Worm (Caenorhabditis elegans) whole organism, L4 larva: ENCODE measurements around the gene H17B01.5.

Source experiments
- F10B5.3 ChIP-seq: sonication (generic microtip); optimal IDR thresholded peaks from 2 replicates; lab custom pipeline; 2016; ENCODE audit warnings: mild to moderate bottlenecking, missing genetic modification characterization, missing compliant biosample characterization
- F49E8.2 ChIP-seq: sonication (generic microtip); optimal IDR thresholded peaks from 2 replicates; lab custom pipeline; 2016; ENCODE audit warnings: missing compliant biosample characterization, mild to moderate bottlenecking, missing genetic modification characterization, borderline replicate concordance
- T20F7.1 ChIP-seq: fragments of 200-800 bp; sonication (Bioruptor generic); optimal IDR thresholded peaks from 2 replicates; lab custom pipeline; 2018; ENCODE audit warnings: mild to moderate bottlenecking, missing genetic modification characterization, missing compliant biosample characterization
- Y48G9A.11 ChIP-seq: fragments of 200-800 bp; sonication (Bioruptor generic); IDR thresholded peaks from 2 replicates; pipeline ENCODE4 v1.3.6; 2022; ENCODE audit warnings: missing genetic modification reagents, missing genetic modification characterization, missing compliant biosample characterization
- Y5F2A.4 ChIP-seq: fragments of 200-800 bp; sonication (Bioruptor generic); optimal IDR thresholded peaks from 2 replicates; lab custom pipeline; 2018; ENCODE audit warnings: mild to moderate bottlenecking, missing genetic modification characterization, missing compliant biosample characterization
- ZK546.5 ChIP-seq, 2 experiments: sonication (generic microtip); optimal IDR thresholded peaks; 2 replicates each; lab custom pipeline; 2017; ENCODE audit warnings: missing biosample characterization in 2 of 2, missing genetic modification characterization in 2 of 2
- aha-1 ChIP-seq: fragments of 150-350 bp; peaks from one replicate; lab custom pipeline; 2014; ENCODE audit warnings: missing biosample characterization, missing genetic modification characterization
- arid-1 ChIP-seq: fragments of 200-800 bp; sonication (Bioruptor generic); conservative IDR thresholded peaks from 2 replicates; pipeline ENCODE4 v1.3.6; 2022; ENCODE audit warnings: missing genetic modification reagents, missing genetic modification characterization, missing compliant biosample characterization
- ceh-62 ChIP-seq: sonication (generic microtip); optimal IDR thresholded peaks from 2 replicates; lab custom pipeline; 2017; ENCODE audit warnings: missing biosample characterization, missing genetic modification characterization
- ces-1 ChIP-seq: fragments of 150-350 bp; sonication (generic microtip); optimal IDR thresholded peaks from 4 replicates; lab custom pipeline; 2014; ENCODE audit warnings: missing biosample characterization, missing genetic modification reagents, missing genetic modification characterization
- cey-2 ChIP-seq: sonication (generic microtip); optimal IDR thresholded peaks from 3 replicates; lab custom pipeline; 2017; ENCODE audit warnings: missing genetic modification characterization, mild to moderate bottlenecking, missing compliant biosample characterization, antibody characterized with exemption, borderline replicate concordance; ENCODE audit not compliant: insufficient read depth
- dmd-6 ChIP-seq: fragments of 200-800 bp; sonication (Bioruptor generic); IDR thresholded peaks from 2 replicates; pipeline ENCODE4 v1.3.6; 2022; ENCODE audit warnings: missing genetic modification reagents, missing genetic modification characterization, missing compliant biosample characterization
- dmd-9 ChIP-seq: fragments of 200-800 bp; sonication (Bioruptor generic); IDR thresholded peaks from 2 replicates; pipeline ENCODE4 v1.3.6; 2022; ENCODE audit warnings: missing genetic modification reagents, missing genetic modification characterization, missing compliant biosample characterization
- duxl-1 ChIP-seq: sonication (generic microtip); optimal IDR thresholded peaks from 2 replicates; lab custom pipeline; 2016; ENCODE audit warnings: mild to moderate bottlenecking, missing genetic modification characterization, moderate library complexity, missing compliant biosample characterization; ENCODE audit not compliant: poor library complexity
- dve-1 ChIP-seq: sonication (generic microtip); optimal IDR thresholded peaks from 2 replicates; lab custom pipeline; 2017; ENCODE audit warnings: antibody characterized with exemption, mild to moderate bottlenecking, missing genetic modification characterization, missing compliant biosample characterization; ENCODE audit not compliant: insufficient read depth
- egl-27 ChIP-seq: sonication (generic microtip); optimal IDR thresholded peaks from 3 replicates; lab custom pipeline; 2017; ENCODE audit warnings: missing biosample characterization, missing genetic modification reagents, missing genetic modification characterization
- hif-1 ChIP-seq, 2 experiments: sonication (generic microtip); optimal IDR thresholded peaks; 2 replicates each; lab custom pipeline; 2016 to 2017; ENCODE audit warnings: missing compliant biosample characterization in 2 of 2, missing genetic modification characterization in 2 of 2, missing genetic modification reagents in 2 of 2, missing genotype in 2 of 2, mild to moderate bottlenecking in 1 of 2
- hlh-30 ChIP-seq: sonication (generic microtip); optimal IDR thresholded peaks from 2 replicates; lab custom pipeline; 2017; ENCODE audit warnings: antibody characterized with exemption, mild to moderate bottlenecking, missing genetic modification characterization, missing compliant biosample characterization; ENCODE audit not compliant: insufficient read depth
- lin-1 ChIP-seq: fragments of 200-800 bp; sonication (Bioruptor generic); IDR thresholded peaks from 2 replicates; pipeline ENCODE4 v1.3.6; 2022; ENCODE audit warnings: missing genetic modification reagents, missing genetic modification characterization, missing compliant biosample characterization
- lin-39 ChIP-seq: fragments of 150-350 bp; optimal IDR thresholded peaks from 2 replicates; lab custom pipeline; 2014; ENCODE audit warnings: missing biosample characterization, missing genetic modification reagents, missing genetic modification characterization
- lir-3 ChIP-seq: sonication (generic microtip); optimal IDR thresholded peaks from 2 replicates; lab custom pipeline; 2016; ENCODE audit warnings: mild to moderate bottlenecking, missing genetic modification characterization, missing compliant biosample characterization
- mes-2 ChIP-seq: sonication (generic microtip); optimal IDR thresholded peaks from 2 replicates; lab custom pipeline; 2016; ENCODE audit warnings: missing genotype, mild to moderate bottlenecking, missing genetic modification characterization, missing compliant biosample characterization; ENCODE audit not compliant: poor library complexity, severe bottlenecking
- nhr-25 ChIP-seq: sonication (generic microtip); optimal IDR thresholded peaks from 2 replicates; lab custom pipeline; 2017; ENCODE audit warnings: missing genetic modification characterization, mild to moderate bottlenecking, missing compliant biosample characterization, antibody characterized with exemption, moderate library complexity, borderline replicate concordance; ENCODE audit not compliant: insufficient read depth
- nhr-77 ChIP-seq: fragments of 150-350 bp; optimal IDR thresholded peaks from 2 replicates; lab custom pipeline; 2014; ENCODE audit warnings: missing biosample characterization, missing genetic modification characterization
- pha-4 ChIP-seq, 2 experiments: fragments of 150-350 bp in 1 of 2; fragments of 200-800 bp in 1 of 2; sonication (Bioruptor generic) in 1 of 2; IDR thresholded peaks in 1 of 2; optimal IDR thresholded peaks in 1 of 2; 2 replicates each; pipeline versions ENCODE4 v1.3.6 to Lab custom; 2014 to 2022; ENCODE audit warnings: missing genetic modification characterization in 2 of 2, missing genetic modification reagents in 2 of 2, missing biosample characterization in 1 of 2, missing compliant biosample characterization in 1 of 2
- set-16 ChIP-seq: fragments of 200-800 bp; sonication (Bioruptor generic); IDR thresholded peaks from 2 replicates; pipeline ENCODE4 v1.3.6; 2022; ENCODE audit warnings: missing genetic modification reagents, missing genetic modification characterization, missing compliant biosample characterization
- snpc-1.2 ChIP-seq: fragments of 200-800 bp; sonication (Bioruptor generic); IDR thresholded peaks from 2 replicates; pipeline ENCODE4 v1.3.6; 2022; ENCODE audit warnings: missing genetic modification reagents, missing genetic modification characterization, missing compliant biosample characterization
- spr-3 ChIP-seq: fragments of 200-800 bp; sonication (Bioruptor generic); optimal IDR thresholded peaks from 2 replicates; lab custom pipeline; 2018; ENCODE audit warnings: mild to moderate bottlenecking, missing genetic modification characterization, missing compliant biosample characterization
- unc-39 ChIP-seq: sonication (generic microtip); optimal IDR thresholded peaks from 2 replicates; lab custom pipeline; 2017; ENCODE audit warnings: missing biosample characterization, missing genetic modification characterization
- unc-62 ChIP-seq, 3 experiments: fragments of 150-350 bp in 1 of 3; sonication (generic microtip); optimal IDR thresholded peaks in 2 of 3; peaks in 1 of 3; 1 replicate in 1 of 3; 2 replicates in 2 of 3; lab custom pipeline; 2014 to 2017; ENCODE audit warnings: missing biosample characterization in 3 of 3, missing genetic modification characterization in 3 of 3, missing genetic modification reagents in 3 of 3, missing genotype in 1 of 3
- zip-2 ChIP-seq: fragments of 150-350 bp; optimal IDR thresholded peaks from 2 replicates; lab custom pipeline; 2014; ENCODE audit warnings: missing biosample characterization, missing genetic modification characterization

Gene H17B01.5

ce11 chrII:1500286-1500840, 27.0 kb upstream of the H17B01.5 start, which contains the start of gene emc-1:
emc-1 (minus strand) TSS chrII:1500330.
- TF ChIP-seq hif-1 (tag; optimal IDR thresholded peaks at IDR 0.05; lab: Kevin White, UChicago), result peak in 1 of 2 experiments; percentile 68
- no peak for TF ChIP-seq nhr-25 (tag; lab: Kevin White, UChicago)
- peak; percentile 59 for TF ChIP-seq mes-2 (tag; lab: Kevin White, UChicago)

DNA sequence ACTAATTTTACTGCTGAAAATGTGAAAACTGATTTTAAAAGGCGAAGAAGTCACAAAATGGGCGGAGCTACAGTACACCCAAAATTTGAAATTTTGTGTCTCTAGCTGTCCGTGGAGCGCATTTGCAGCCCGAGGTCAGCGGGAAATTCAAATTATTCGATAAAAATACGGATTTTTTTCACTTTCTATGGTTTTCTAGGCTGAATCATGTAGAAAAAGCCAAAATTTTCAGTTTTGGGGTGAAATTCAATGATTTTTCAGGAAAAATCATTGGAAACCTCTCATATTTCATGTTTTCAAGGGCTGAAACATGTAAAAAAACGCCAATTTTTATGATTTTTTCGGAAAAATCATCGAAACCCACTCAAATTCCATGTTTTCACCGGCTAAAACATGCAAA, 17.4 kb upstream of the H17B01.5 start:
- TF ChIP-seq nhr-77 (tag; lab: Kevin White, UChicago), result no peak
- no peak for TF ChIP-seq T20F7.1 (GFP tag; lab: Kevin White, UChicago)
- no peak for TF ChIP-seq Y48G9A.11 (GFP tag; lab: Robert Waterston, UW)
- peak; percentile 90 for TF ChIP-seq aha-1
- TF ChIP-seq, all 104 proteins: peak for 1

- TF ChIP-seq cey-2 (no peak), pha-4 (GFP tag; IDR thresholded peaks at IDR 0.05; lab: Robert Waterston, UW) (no peak), pha-4 (tag; optimal IDR thresholded peaks at IDR 0.05; lab: Kevin White, UChicago) (no peak), duxl-1 (no peak), lin-39 (tag; lab: Kevin White, UChicago) (no peak), lin-1 (GFP tag; lab: Robert Waterston, UW) (no peak), ces-1 (GFP tag; lab: Kevin White, UChicago) (no peak), mes-2 (tag; lab: Kevin White, UChicago) (no peak)
Observed at ce11 chrII:1482419-1482818, 9.0 kb upstream of the H17B01.5 start.

DNA sequence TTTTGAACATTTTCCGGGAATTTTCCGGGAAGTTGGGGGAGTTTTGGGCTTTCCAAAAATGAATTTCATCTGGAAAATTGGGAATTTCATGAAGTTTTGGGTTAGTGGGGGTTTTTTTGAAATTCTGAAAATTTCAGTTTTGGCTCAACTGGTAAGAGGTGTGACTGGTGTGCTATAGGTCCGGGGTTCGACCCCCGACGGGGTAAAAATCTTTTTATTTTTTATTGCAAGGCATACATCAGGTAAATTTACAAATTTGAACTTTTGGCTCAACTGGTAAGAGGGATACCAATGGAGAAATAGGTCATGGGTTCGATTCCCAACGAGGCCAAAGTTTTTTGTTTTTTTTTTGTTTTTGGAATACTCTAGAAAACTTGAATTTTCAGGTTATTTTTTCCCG, 8.3 kb upstream of the H17B01.5 start:
- TF ChIP-seq pha-4 (GFP tag; IDR thresholded peaks at IDR 0.05; lab: Robert Waterston, UW), result no peak
- TF ChIP-seq pha-4 (tag; optimal IDR thresholded peaks at IDR 0.05; lab: Kevin White, UChicago), result no peak
- TF ChIP-seq ZK546.5 (tag; optimal IDR thresholded peaks at IDR 0.05; lab: Kevin White, UChicago), result no peak
- TF ChIP-seq ceh-62 (tag; lab: Kevin White, UChicago), result no peak
- no peak for TF ChIP-seq hlh-30
- no peak for TF ChIP-seq unc-39 (tag; lab: Kevin White, UChicago)

- TF ChIP-seq F10B5.3 (tag; lab: Kevin White, UChicago) (no peak), spr-3 (GFP tag; lab: Kevin White, UChicago) (no peak), hlh-30 (no peak), egl-27 (tag; lab: Kevin White, UChicago) (no peak), dmd-6 (no peak), set-16 (GFP tag; lab: Robert Waterston, UW) (no peak), Y5F2A.4 (no peak), pha-4 (GFP tag; IDR thresholded peaks at IDR 0.05; lab: Robert Waterston, UW) (no peak), pha-4 (tag; optimal IDR thresholded peaks at IDR 0.05; lab: Kevin White, UChicago) (no peak), dmd-9 (no peak), zip-2 (no peak), lir-3 (tag; lab: Kevin White, UChicago) (no peak), arid-1 (GFP tag; lab: Robert Waterston, UW) (no peak), dve-1 (tag; lab: Kevin White, UChicago) (no peak)
Observed at ce11 chrII:1478522-1478921, 5.1 kb upstream of the H17B01.5 start.

DNA sequence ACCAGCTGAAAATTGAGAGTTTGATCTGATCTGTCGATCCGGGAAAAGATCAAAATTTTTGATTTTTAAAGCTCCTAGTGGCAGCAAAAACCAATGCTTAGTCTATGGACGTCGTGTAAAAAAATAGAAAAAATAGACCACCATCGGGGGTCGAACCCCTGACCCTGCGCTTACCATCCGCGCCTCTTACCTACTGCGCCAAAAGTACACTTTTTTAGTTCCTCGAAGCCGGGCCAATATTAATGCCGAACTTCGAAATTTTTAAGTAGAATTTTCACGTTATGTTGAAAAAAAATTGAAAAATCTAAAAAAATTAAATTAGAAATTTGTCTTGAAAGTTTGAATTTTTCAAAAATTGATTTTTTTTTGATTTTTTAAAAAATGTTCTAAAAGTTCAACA, 4.6 kb upstream of the H17B01.5 start:
- TF ChIP-seq F49E8.2 (tag; lab: Kevin White, UChicago) (no peak), snpc-1.2 (GFP tag; lab: Robert Waterston, UW) (0 out of 2 replicates have a peak, but pooled peaks have one; percentile 30), unc-62 (GFP tag; optimal IDR thresholded peaks at IDR 0.05 in 1 of 2; lab: Kevin White, UChicago) (peak in 1 of 2 experiments; percentile 17), unc-62 (tag; optimal IDR thresholded peaks at IDR 0.05; lab: Kevin White, UChicago) (no peak)
